Worm (Caenorhabditis elegans) whole organism, L4/young adult: ENCODE results near the gene col-129.

Source experiments
- W03F9.2 ChIP-seq: fragments of 150-350 bp; optimal IDR thresholded peaks from 2 replicates; lab custom pipeline; 2014; ENCODE audit warnings: missing biosample characterization, missing genetic modification characterization
- dao-5 ChIP-seq: sonication (generic microtip); optimal IDR thresholded peaks from 2 replicates; lab custom pipeline; 2016; ENCODE audit warnings: missing genotype, missing genetic modification characterization, moderate library complexity, missing compliant biosample characterization
- him-1 ChIP-seq: sonication (generic microtip); optimal IDR thresholded peaks from 2 replicates; lab custom pipeline; 2016; ENCODE audit warnings: missing genotype, missing genetic modification reagents, missing genetic modification characterization, missing compliant biosample characterization

DNA sequence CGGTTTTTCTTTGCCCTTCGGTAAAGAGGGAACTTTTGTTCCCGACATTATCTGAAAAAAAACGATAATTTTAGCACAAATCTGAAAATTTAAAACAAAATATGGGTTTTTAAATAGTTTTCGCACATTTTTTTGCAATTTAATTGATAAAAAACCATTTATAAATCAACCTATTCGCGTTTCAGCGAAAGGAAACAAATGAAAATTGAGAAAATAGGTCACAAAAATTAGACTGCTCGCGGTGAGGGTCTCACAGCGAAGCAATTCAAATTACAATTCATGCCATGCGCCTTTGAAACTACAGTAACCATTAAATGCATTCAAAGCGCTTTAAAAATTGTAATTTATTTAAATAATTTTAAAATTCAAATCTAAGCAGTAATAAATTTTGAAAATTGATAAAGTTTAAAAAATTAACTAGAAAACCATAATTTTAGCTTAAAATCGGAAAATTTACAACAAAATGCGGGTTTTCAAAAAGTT is 44.0 kb upstream of the col-129 start, which contains the start of gene B0001.7:
- no peak for TF ChIP-seq W03F9.2
- TF ChIP-seq him-1 (tag; lab: Kevin White, UChicago): no peak
- no peak for TF ChIP-seq dao-5
